Worm (Caenorhabditis elegans) whole organism, L4 larva: Measurements from ENCODE around the gene rpoa-12.

Experiments
- D1046.2 ChIP-seq: fragments of 200-800 bp; sonication (Bioruptor generic); IDR thresholded peaks from 2 replicates; pipeline ENCODE4 v1.3.6; 2022; ENCODE audit warnings: missing genetic modification characterization, missing compliant biosample characterization
- F44E2.7 ChIP-seq: fragments of 200-800 bp; sonication (Bioruptor generic); IDR thresholded peaks from 2 replicates; pipeline ENCODE4 v2.1.2; 2022; ENCODE audit warnings: missing genetic modification characterization, missing compliant biosample characterization
- Y48G9A.11 ChIP-seq: fragments of 200-800 bp; sonication (Bioruptor generic); IDR thresholded peaks from 2 replicates; pipeline ENCODE4 v1.3.6; 2022; ENCODE audit warnings: missing genetic modification reagents, missing genetic modification characterization, missing compliant biosample characterization
- ZK337.2 ChIP-seq: fragments of 200-800 bp; sonication (Bioruptor generic); IDR thresholded peaks from 2 replicates; pipeline ENCODE4 v1.3.6; 2022; ENCODE audit warnings: missing genetic modification reagents, missing genetic modification characterization, missing compliant biosample characterization
- aha-1 ChIP-seq: fragments of 150-350 bp; peaks from one replicate; lab custom pipeline; 2014; ENCODE audit warnings: missing biosample characterization, missing genetic modification characterization
- arid-1 ChIP-seq: fragments of 200-800 bp; sonication (Bioruptor generic); conservative IDR thresholded peaks from 2 replicates; pipeline ENCODE4 v1.3.6; 2022; ENCODE audit warnings: missing genetic modification reagents, missing genetic modification characterization, missing compliant biosample characterization
- ceh-28 ChIP-seq: fragments of 150-350 bp; optimal IDR thresholded peaks from 2 replicates; lab custom pipeline; 2014; ENCODE audit warnings: missing biosample characterization, missing genetic modification reagents, missing genetic modification characterization
- ceh-62 ChIP-seq: sonication (generic microtip); optimal IDR thresholded peaks from 2 replicates; lab custom pipeline; 2017; ENCODE audit warnings: missing biosample characterization, missing genetic modification characterization
- ceh-82 ChIP-seq: sonication (generic microtip); optimal IDR thresholded peaks from 2 replicates; lab custom pipeline; 2017; ENCODE audit warnings: missing biosample characterization, missing genetic modification characterization
- cey-2 ChIP-seq: sonication (generic microtip); optimal IDR thresholded peaks from 3 replicates; lab custom pipeline; 2017; ENCODE audit warnings: missing genetic modification characterization, mild to moderate bottlenecking, missing compliant biosample characterization, antibody characterized with exemption, borderline replicate concordance; ENCODE audit not compliant: insufficient read depth
- daf-16 ChIP-seq, 3 experiments: sonication (generic microtip); optimal IDR thresholded peaks; 2 replicates each; lab custom pipeline; 2016 to 2017; ENCODE audit warnings: missing genetic modification characterization in 3 of 3, missing genetic modification reagents in 3 of 3, mild to moderate bottlenecking in 2 of 3, missing compliant biosample characterization in 2 of 3, missing biosample characterization in 1 of 3, moderate library complexity in 1 of 3
- daf-8 ChIP-seq: fragments of 200-800 bp; sonication (Bioruptor generic); IDR thresholded peaks from 2 replicates; pipeline ENCODE4 v1.3.6; 2022; ENCODE audit warnings: missing genetic modification characterization, missing compliant biosample characterization
- dve-1 ChIP-seq: sonication (generic microtip); optimal IDR thresholded peaks from 2 replicates; lab custom pipeline; 2017; ENCODE audit warnings: antibody characterized with exemption, mild to moderate bottlenecking, missing genetic modification characterization, missing compliant biosample characterization; ENCODE audit not compliant: insufficient read depth
- egl-43 ChIP-seq: fragments of 200-800 bp; sonication (Bioruptor generic); IDR thresholded peaks from 2 replicates; pipeline ENCODE4 v1.3.6; 2022; ENCODE audit warnings: missing genetic modification reagents, missing genetic modification characterization, missing compliant biosample characterization
- fkh-10 ChIP-seq: fragments of 150-350 bp; optimal IDR thresholded peaks from 2 replicates; lab custom pipeline; 2014; ENCODE audit warnings: missing biosample characterization, missing genetic modification reagents, missing genetic modification characterization
- gei-8 ChIP-seq: fragments of 200-800 bp; sonication (Bioruptor generic); optimal IDR thresholded peaks from 2 replicates; lab custom pipeline; 2018; ENCODE audit warnings: mild to moderate bottlenecking, missing genetic modification characterization, missing compliant biosample characterization
- jun-1 ChIP-seq: fragments of 150-350 bp; optimal IDR thresholded peaks from 2 replicates; lab custom pipeline; 2014; ENCODE audit warnings: missing biosample characterization, missing genetic modification reagents, missing genetic modification characterization
- lin-1 ChIP-seq: fragments of 200-800 bp; sonication (Bioruptor generic); IDR thresholded peaks from 2 replicates; pipeline ENCODE4 v1.3.6; 2022; ENCODE audit warnings: missing genetic modification reagents, missing genetic modification characterization, missing compliant biosample characterization
- lin-13 ChIP-seq: fragments of 150-350 bp; optimal IDR thresholded peaks from 2 replicates; lab custom pipeline; 2014; ENCODE audit warnings: missing biosample characterization, missing genetic modification reagents, missing genetic modification characterization
- lsy-2 ChIP-seq, 2 experiments: fragments of 150-350 bp in 1 of 2; sonication (generic microtip) in 1 of 2; optimal IDR thresholded peaks; 2 replicates each; lab custom pipeline; 2014 to 2017; ENCODE audit warnings: missing biosample characterization in 2 of 2, missing genetic modification characterization in 2 of 2
- mep-1 ChIP-seq: fragments of 150-350 bp; sonication (generic microtip); optimal IDR thresholded peaks from 3 replicates; lab custom pipeline; 2014; ENCODE audit warnings: missing biosample characterization, missing genetic modification characterization
- mxl-2 ChIP-seq: fragments of 200-800 bp; sonication (Bioruptor generic); conservative IDR thresholded peaks from 2 replicates; pipeline ENCODE4 v1.3.6; 2022; ENCODE audit warnings: missing genetic modification reagents, missing genetic modification characterization, missing compliant biosample characterization
- mxl-3 ChIP-seq: fragments of 200-800 bp; sonication (Bioruptor generic); optimal IDR thresholded peaks from 2 replicates; lab custom pipeline; 2018; ENCODE audit warnings: mild to moderate bottlenecking, missing genetic modification characterization, missing compliant biosample characterization
- nhr-237 ChIP-seq: sonication (generic microtip); optimal IDR thresholded peaks from 2 replicates; lab custom pipeline; 2017; ENCODE audit warnings: missing biosample characterization, missing genetic modification characterization
- nhr-48 ChIP-seq: sonication (generic microtip); optimal IDR thresholded peaks from 2 replicates; lab custom pipeline; 2016; ENCODE audit warnings: mild to moderate bottlenecking, missing genetic modification characterization, missing compliant biosample characterization
- nhr-76 ChIP-seq: fragments of 150-350 bp; optimal IDR thresholded peaks from 2 replicates; lab custom pipeline; 2014; ENCODE audit warnings: missing biosample characterization, missing genetic modification characterization
- pha-4 ChIP-seq, 2 experiments: fragments of 150-350 bp in 1 of 2; fragments of 200-800 bp in 1 of 2; sonication (Bioruptor generic) in 1 of 2; IDR thresholded peaks in 1 of 2; optimal IDR thresholded peaks in 1 of 2; 2 replicates each; pipeline versions ENCODE4 v1.3.6 to Lab custom; 2014 to 2022; ENCODE audit warnings: missing genetic modification characterization in 2 of 2, missing genetic modification reagents in 2 of 2, missing biosample characterization in 1 of 2, missing compliant biosample characterization in 1 of 2
- saeg-2 ChIP-seq: fragments of 200-800 bp; sonication (Bioruptor generic); IDR thresholded peaks from 2 replicates; pipeline ENCODE4 v1.3.6; 2022; ENCODE audit warnings: missing genetic modification reagents, missing genetic modification characterization, missing compliant biosample characterization
- sdz-12 ChIP-seq: fragments of 200-800 bp; sonication (Bioruptor generic); optimal IDR thresholded peaks from 2 replicates; lab custom pipeline; 2018; ENCODE audit warnings: mild to moderate bottlenecking, missing genetic modification characterization, missing compliant biosample characterization
- set-16 ChIP-seq: fragments of 200-800 bp; sonication (Bioruptor generic); IDR thresholded peaks from 2 replicates; pipeline ENCODE4 v1.3.6; 2022; ENCODE audit warnings: missing genetic modification reagents, missing genetic modification characterization, missing compliant biosample characterization
- tag-97 ChIP-seq: fragments of 200-800 bp; sonication (Bioruptor generic); IDR thresholded peaks from 2 replicates; pipeline ENCODE4 v1.3.6; 2022; ENCODE audit warnings: missing genetic modification characterization, missing compliant biosample characterization
- tra-1 ChIP-seq: fragments of 200-800 bp; sonication (Bioruptor generic); IDR thresholded peaks from 2 replicates; pipeline ENCODE4 v1.3.6; 2022; ENCODE audit warnings: missing genetic modification reagents, missing genetic modification characterization, missing compliant biosample characterization
- unc-62 ChIP-seq, 3 experiments: fragments of 150-350 bp in 1 of 3; sonication (generic microtip); optimal IDR thresholded peaks in 2 of 3; peaks in 1 of 3; 1 replicate in 1 of 3; 2 replicates in 2 of 3; lab custom pipeline; 2014 to 2017; ENCODE audit warnings: missing biosample characterization in 3 of 3, missing genetic modification characterization in 3 of 3, missing genetic modification reagents in 3 of 3, missing genotype in 1 of 3
- vab-7 ChIP-seq: fragments of 200-800 bp; sonication (Bioruptor generic); IDR thresholded peaks from 2 replicates; pipeline ENCODE4 v1.3.6; 2022; ENCODE audit warnings: missing genetic modification reagents, missing genetic modification characterization, missing compliant biosample characterization
- zag-1 ChIP-seq: fragments of 150-350 bp; optimal IDR thresholded peaks from 2 replicates; lab custom pipeline; 2014; ENCODE audit warnings: missing biosample characterization, missing genetic modification characterization
- zfp-3 ChIP-seq: fragments of 200-800 bp; sonication (Bioruptor generic); conservative IDR thresholded peaks from 2 replicates; pipeline ENCODE4 v1.3.6; 2022; ENCODE audit warnings: missing genetic modification reagents, missing genetic modification characterization, missing compliant biosample characterization
- zip-11 ChIP-seq: fragments of 200-800 bp; sonication (Bioruptor generic); IDR thresholded peaks from 2 replicates; pipeline ENCODE4 v1.3.6; 2022; ENCODE audit warnings: missing genetic modification characterization, missing compliant biosample characterization
- ztf-7 ChIP-seq: fragments of 150-350 bp; optimal IDR thresholded peaks from 2 replicates; lab custom pipeline; 2014; ENCODE audit warnings: missing biosample characterization, missing genetic modification characterization

Gene rpoa-12

DNA sequence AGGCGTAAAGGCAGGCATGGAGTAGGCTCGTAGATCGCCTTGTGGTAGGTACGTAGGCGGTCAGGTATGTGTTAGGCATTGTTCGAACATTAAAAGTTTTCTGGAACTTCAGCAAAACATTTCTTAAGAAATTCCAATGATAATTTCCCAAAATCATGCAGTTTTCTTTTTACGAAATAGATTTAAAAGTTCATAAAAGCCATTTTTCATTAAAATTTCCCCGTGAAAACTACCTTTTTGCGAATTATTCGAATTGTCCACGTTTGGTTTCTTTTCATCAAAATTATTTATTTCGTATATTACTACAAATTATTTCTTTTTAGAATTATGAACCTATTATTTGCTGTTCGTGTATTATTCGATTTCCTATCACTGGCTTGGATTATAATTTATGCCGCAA is 28.4 kb downstream of the rpoa-12 start, which contains the start of gene C15H11.13:
C15H11.13 (plus strand) TSS at position 301 of the 400 bp plus-strand sequence.
- TF ChIP-seq mxl-3: no peak
- TF ChIP-seq egl-43 (GFP tag; lab: Robert Waterston, UW): no peak
- no peak for TF ChIP-seq ztf-7 (tag; lab: Kevin White, UChicago)
- TF ChIP-seq zag-1 (tag; lab: Kevin White, UChicago): no peak
- no peak for TF ChIP-seq zfp-3 (GFP tag; lab: Robert Waterston, UW)
- no peak for TF ChIP-seq saeg-2 (GFP tag; lab: Robert Waterston, UW)
- no peak for TF ChIP-seq gei-8 (GFP tag; lab: Kevin White, UChicago)
- no peak for TF ChIP-seq daf-8 (GFP tag; lab: Robert Waterston, UW)
- no peak for TF ChIP-seq tra-1 (GFP tag; lab: Robert Waterston, UW)
- no peak for TF ChIP-seq ceh-82 (tag; lab: Kevin White, UChicago)
- no peak for TF ChIP-seq fkh-10 (GFP tag; lab: Kevin White, UChicago)
- TF ChIP-seq cey-2: no peak

DNA sequence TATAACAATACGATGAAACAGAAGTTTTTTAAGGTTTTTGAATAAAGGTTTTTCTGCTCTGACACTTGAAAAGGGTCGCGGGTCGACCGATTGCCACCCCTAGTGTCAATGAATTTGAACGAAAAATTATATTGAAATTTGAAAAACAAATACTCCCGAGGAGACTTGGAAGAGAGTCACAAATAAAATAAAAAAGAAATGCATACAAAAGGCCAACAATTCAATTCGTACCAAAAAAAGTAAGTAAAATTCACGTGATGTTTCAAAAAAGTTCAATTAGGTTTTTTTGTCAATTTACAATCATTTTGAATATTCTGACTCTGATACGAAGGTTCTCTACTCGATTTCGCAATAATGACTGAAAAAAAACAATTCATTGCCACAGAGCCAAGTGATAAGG is 29.6 kb downstream of the rpoa-12 start, which contains the start of gene C15H11.1:
C15H11.1 (plus strand) TSS at position 301 of the 400 bp plus-strand sequence.
- TF ChIP-seq sdz-12 (GFP tag; lab: Kevin White, UChicago) (no peak), lin-13 (GFP tag; lab: Kevin White, UChicago) (no peak), lsy-2 (tag; optimal IDR thresholded peaks at IDR 0.05; lab: Kevin White, UChicago) (no peak)

DNA sequence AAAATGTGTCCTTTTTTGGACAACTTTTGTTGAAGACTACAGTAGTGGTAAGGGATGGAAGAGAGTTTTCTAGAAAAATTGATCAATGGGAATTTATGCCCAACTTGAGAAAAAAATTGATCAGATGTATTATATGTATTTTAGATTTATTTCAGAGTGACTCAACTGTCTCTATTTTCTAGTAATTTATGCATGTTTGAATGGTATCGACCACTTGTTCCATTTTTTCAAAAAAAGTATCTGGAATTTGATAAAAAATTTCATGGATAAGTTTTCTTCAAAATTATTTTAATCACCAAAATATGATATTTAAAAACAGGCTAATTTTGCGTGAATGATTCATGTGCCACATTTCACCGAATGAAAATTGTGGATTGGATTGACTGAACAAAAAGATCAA is 31.3 kb downstream of the rpoa-12 start, which contains the start of gene C15H11.10:
C15H11.10 (plus strand) TSS at position 301 of the 400 bp plus-strand sequence.
- TF ChIP-seq F44E2.7 (GFP tag; lab: Robert Waterston, UW): no peak
- TF ChIP-seq gei-8 (GFP tag; lab: Kevin White, UChicago): no peak
- no peak for TF ChIP-seq set-16 (GFP tag; lab: Robert Waterston, UW)
- no peak for TF ChIP-seq lsy-2 (tag; optimal IDR thresholded peaks at IDR 0.05; lab: Kevin White, UChicago)
- no peak for TF ChIP-seq jun-1 (tag; lab: Kevin White, UChicago)
- TF ChIP-seq ceh-28: no peak
- no peak for TF ChIP-seq dve-1 (tag; lab: Kevin White, UChicago)
- TF ChIP-seq tag-97 (GFP tag; lab: Robert Waterston, UW): no peak
- no peak for TF ChIP-seq Y48G9A.11 (GFP tag; lab: Robert Waterston, UW)

DNA sequence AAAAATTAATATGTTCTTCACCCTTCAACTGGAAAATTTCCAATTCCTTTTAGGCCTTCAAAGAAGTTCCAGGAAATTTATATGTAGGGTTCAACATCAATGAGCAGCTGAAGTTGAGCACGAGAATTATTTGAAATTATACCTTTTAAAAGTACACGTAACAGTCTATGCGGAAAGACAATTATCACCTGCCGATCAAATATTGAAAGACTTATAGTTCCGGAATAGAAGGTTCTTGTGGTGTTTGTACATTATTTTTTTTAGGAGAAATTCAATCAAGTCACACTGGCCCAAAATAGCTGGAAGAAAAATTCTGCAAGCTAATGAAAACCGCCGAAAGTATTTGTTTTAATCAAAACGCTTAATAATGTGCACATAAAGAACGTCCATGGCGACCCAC is 42.9 kb downstream of the rpoa-12 start:
- TF ChIP-seq unc-62 (GFP tag; optimal IDR thresholded peaks at IDR 0.05 in 1 of 2; lab: Kevin White, UChicago) (peak in 1 of 2 experiments; percentile 96), unc-62 (tag; optimal IDR thresholded peaks at IDR 0.05; lab: Kevin White, UChicago) (no peak), aha-1 (tag; lab: Kevin White, UChicago) (peak; percentile 37), ceh-62 (no peak)
- TF ChIP-seq, all 104 proteins: peak for 2

DNA sequence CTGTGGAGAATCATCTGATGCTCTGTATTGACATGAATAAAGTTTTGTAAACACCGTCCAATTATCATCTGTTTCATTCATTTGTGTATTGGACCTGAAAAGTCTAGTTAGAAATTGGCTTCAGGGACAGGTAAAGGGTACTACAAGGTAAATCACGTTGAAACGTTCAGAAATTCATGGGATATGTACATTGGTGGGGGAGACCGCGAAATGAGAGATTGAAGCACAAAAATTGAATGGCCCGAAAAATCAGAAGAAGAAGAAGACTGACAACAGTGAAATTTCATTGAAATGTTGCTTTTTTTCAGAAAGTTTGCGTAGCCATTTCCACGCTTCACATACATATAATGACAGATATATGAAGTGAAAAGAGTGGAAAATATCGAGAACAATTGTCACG is 44.1 kb downstream of the rpoa-12 start, which contains the start of gene npr-43:
npr-43 (minus strand) TSS at position 101 of the 400 bp plus-strand sequence.
- TF ChIP-seq mxl-2 (GFP tag; lab: Robert Waterston, UW): no peak
- peak; percentile 68 for TF ChIP-seq aha-1 (tag; lab: Kevin White, UChicago)

DNA sequence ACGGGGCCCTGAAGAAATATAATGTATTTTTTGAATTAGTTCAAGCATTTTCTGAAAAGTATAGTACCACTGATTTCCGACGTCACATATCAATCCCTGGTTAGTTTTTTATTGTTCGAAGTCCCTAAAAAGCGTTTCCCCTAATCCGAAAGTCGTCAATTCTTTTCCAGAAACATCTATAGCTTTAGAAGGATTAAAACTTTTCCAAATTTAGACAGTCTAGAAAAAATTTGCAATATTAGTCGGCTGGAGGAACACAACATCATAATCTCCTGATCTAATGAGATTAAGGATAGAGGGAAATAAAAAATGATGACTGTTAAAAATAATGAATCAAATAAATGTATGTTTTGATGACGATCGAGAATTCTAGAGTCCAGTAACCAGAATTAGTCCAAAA is 45.1 kb downstream of the rpoa-12 start:
- no peak for TF ChIP-seq arid-1 (GFP tag; lab: Robert Waterston, UW)
- peak in 1 of 2 experiments; percentile 77 for TF ChIP-seq unc-62 (GFP tag; optimal IDR thresholded peaks at IDR 0.05 in 1 of 2; lab: Kevin White, UChicago)
- TF ChIP-seq unc-62 (tag; optimal IDR thresholded peaks at IDR 0.05; lab: Kevin White, UChicago): no peak

DNA sequence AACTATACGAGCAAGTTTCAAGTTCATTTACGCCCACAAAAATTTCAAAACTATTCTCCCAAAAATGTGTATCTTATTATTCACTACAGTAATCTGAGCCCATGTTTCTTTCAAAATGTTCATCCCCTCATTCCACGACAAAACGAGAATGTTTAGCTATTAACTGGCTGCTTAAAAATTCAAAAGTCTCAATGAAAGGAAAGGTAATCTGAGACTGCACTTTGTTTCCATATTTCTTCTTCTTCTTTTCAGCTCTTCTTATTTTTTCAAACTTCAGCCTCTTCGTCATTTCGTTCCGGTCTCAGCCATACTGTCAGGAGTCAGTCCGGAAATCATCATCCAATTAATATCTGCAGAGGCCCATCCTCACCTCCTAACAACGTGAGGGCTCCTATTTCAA is 50.3 kb downstream of the rpoa-12 start, which contains the start of gene unc-39:
unc-39 (plus strand) TSS at position 301 of the 400 bp plus-strand sequence.
- TF ChIP-seq mep-1 (no peak), nhr-237 (tag; lab: Kevin White, UChicago) (no peak), vab-7 (no peak), zip-11 (GFP tag; lab: Robert Waterston, UW) (no peak), nhr-76 (tag; lab: Kevin White, UChicago) (no peak), D1046.2 (no peak), nhr-48 (tag; lab: Kevin White, UChicago) (no peak), ZK337.2 (GFP tag; lab: Robert Waterston, UW) (no peak), unc-62 (GFP tag; optimal IDR thresholded peaks at IDR 0.05 in 1 of 2; lab: Kevin White, UChicago) (no peak), unc-62 (tag; optimal IDR thresholded peaks at IDR 0.05; lab: Kevin White, UChicago) (no peak), pha-4 (GFP tag; IDR thresholded peaks at IDR 0.05; lab: Robert Waterston, UW) (no peak), pha-4 (tag; optimal IDR thresholded peaks at IDR 0.05; lab: Kevin White, UChicago) (no peak), lin-1 (GFP tag; lab: Robert Waterston, UW) (no peak), daf-16 (GFP tag; optimal IDR thresholded peaks at IDR 0.05; lab: Kevin White, UChicago) (no peak), daf-16 (tag; optimal IDR thresholded peaks at IDR 0.05; lab: Kevin White, UChicago) (no peak)
